Worm (Caenorhabditis elegans): ENCODE measurements around the gene rsp-5.
A peak's percentile ranks its signal among the peaks of the same experiment; 100 is the strongest.

rsp-5 gene

DNA sequence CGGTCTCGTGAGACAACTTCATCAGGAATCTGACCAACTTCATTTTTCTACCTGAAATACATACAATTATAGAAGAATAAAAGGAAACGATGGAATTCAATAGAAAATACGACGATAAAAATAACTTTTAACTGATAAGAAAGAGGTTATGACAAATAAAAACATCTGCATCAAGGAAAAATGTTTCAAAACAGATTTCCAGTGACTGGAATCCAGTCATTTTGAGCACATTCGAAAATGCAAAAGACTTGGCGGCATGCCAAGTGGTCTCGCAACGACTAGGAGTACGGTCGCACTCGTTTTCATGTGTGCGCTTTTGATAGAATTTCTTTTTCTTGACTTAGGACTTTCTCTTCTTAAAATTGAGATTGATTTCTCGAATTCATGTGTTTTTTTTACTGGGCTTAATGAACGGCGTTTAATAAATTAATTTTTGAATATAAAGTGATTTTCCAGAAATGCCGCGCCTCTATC is at the start of gene rsp-5, which contains the start of gene snr-3 (continued):
- peak; percentile 70 for TF ChIP-seq snu-23 (GFP tag; optimal IDR thresholded peaks at IDR 0.05)
- no peak for TF ChIP-seq hpl-2 (GFP tag; optimal IDR thresholded peaks at IDR 0.05)
- TF ChIP-seq snpc-4 (tag; optimal IDR thresholded peaks at IDR 0.05): peak; percentile 57
- TF ChIP-seq irx-1 (tag; optimal IDR thresholded peaks at IDR 0.05): peak; percentile 22
- TF ChIP-seq C34B4.2 (tag; optimal IDR thresholded peaks at IDR 0.05): no peak
- TF ChIP-seq unc-130 (tag; optimal IDR thresholded peaks at IDR 0.05): no peak
- TF ChIP-seq nhr-20 (tag; optimal IDR thresholded peaks at IDR 0.05): peak; percentile 63
- TF ChIP-seq unc-86 (tag; optimal IDR thresholded peaks at IDR 0.05): peak; percentile 15
- no peak for TF ChIP-seq egl-27 (tag; optimal IDR thresholded peaks at IDR 0.05)
- TF ChIP-seq efl-1 (optimal IDR thresholded peaks at IDR 0.05): peak; percentile 82 to 85
- peak; percentile 79 to 97 for TF ChIP-seq efl-1 (GFP tag; optimal IDR thresholded peaks at IDR 0.05 in 1 of 2)
- TF ChIP-seq sox-4 (tag; optimal IDR thresholded peaks at IDR 0.05): no peak
- TF ChIP-seq nhr-11 (tag; optimal IDR thresholded peaks at IDR 0.05): no peak
- TF ChIP-seq nhr-76 (tag; optimal IDR thresholded peaks at IDR 0.05): no peak
- TF ChIP-seq nhr-28 (tag; optimal IDR thresholded peaks at IDR 0.05): no peak
- no peak for TF ChIP-seq lin-39 (tag; optimal IDR thresholded peaks at IDR 0.05)
- TF ChIP-seq lin-35 (GFP tag; optimal IDR thresholded peaks at IDR 0.05): peak; percentile 78 to 91
- TF ChIP-seq pqm-1 (tag; optimal IDR thresholded peaks at IDR 0.05): no peak
- peak; percentile 52 for TF ChIP-seq swsn-7 (tag; optimal IDR thresholded peaks at IDR 0.05)
- TF ChIP-seq nhr-77 (tag; optimal IDR thresholded peaks at IDR 0.05): peak; percentile 68
- peak; percentile 38 to 68 (median 63) for TF ChIP-seq ceh-82 (tag; optimal IDR thresholded peaks at IDR 0.05)
- TF ChIP-seq ama-1 (optimal IDR thresholded peaks at IDR 0.05): peak; percentile 15
- TF ChIP-seq skn-1 (tag; optimal IDR thresholded peaks at IDR 0.05): peak; percentile 46
- TF ChIP-seq nhr-19 (GFP tag; conservative IDR thresholded peaks at IDR 0.05): peak; percentile 74
- no peak for TF ChIP-seq aha-1 (tag; optimal IDR thresholded peaks at IDR 0.05)
- TF ChIP-seq hlh-17 (GFP tag; optimal IDR thresholded peaks at IDR 0.05; ENCODE audit: borderline replicate concordance): no peak
- peak; percentile 73 for TF ChIP-seq rnt-1 (tag; optimal IDR thresholded peaks at IDR 0.05)
- TF ChIP-seq nhr-237 (tag; optimal IDR thresholded peaks at IDR 0.05): no peak
- no peak for TF ChIP-seq ztf-4 (tag; optimal IDR thresholded peaks at IDR 0.05)
- TF ChIP-seq blmp-1 (tag; optimal IDR thresholded peaks at IDR 0.05): peak; percentile 77
- peak; percentile 81 for TF ChIP-seq nhr-71 (tag; optimal IDR thresholded peaks at IDR 0.05)
- TF ChIP-seq tbx-2 (tag; optimal IDR thresholded peaks at IDR 0.05): peak; percentile 51
- TF ChIP-seq F16B12.6 (tag; optimal IDR thresholded peaks at IDR 0.05): peak; percentile 33

DNA sequence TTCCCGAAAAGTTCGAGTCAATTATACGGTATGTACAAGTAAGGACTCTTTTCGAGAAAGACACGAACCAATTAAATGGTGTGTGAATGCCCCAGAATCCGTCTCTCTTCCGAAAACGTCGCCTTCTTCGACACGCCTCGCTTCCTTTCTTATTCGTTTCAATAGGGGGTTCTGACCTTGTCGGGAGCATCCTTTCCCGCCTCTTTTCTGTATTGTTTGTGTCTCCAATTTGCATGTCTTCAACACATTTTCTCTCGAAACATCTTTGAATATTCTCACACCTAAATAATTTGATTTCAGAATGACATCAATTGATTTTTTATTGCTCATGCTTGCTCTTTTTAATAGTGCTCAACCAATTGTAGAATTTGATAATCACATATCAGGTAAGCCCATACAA is 48.8 kb upstream of the rsp-5 start, which contains the start of gene cutl-16:
Gene cutl-16, plus strand, starts transcription at position 301 of the 400 bp plus-strand sequence.
- TF ChIP-seq C16A3.4 (tag; optimal IDR thresholded peaks at IDR 0.05) (no peak), isw-1 (GFP tag; IDR thresholded peaks at IDR 0.05) (no peak), xbp-1 (tag; optimal IDR thresholded peaks at IDR 0.05) (no peak), dpl-1 (GFP tag; optimal IDR thresholded peaks at IDR 0.05) (no peak), blmp-1 (tag; optimal IDR thresholded peaks at IDR 0.05) (no peak), jun-1 (tag; optimal IDR thresholded peaks at IDR 0.05) (no peak), unc-62 (GFP tag; optimal IDR thresholded peaks at IDR 0.05) (no peak), sptf-1 (tag; optimal IDR thresholded peaks at IDR 0.05) (no peak), nhr-12 (tag; optimal IDR thresholded peaks at IDR 0.05) (no peak), unc-86 (tag; optimal IDR thresholded peaks at IDR 0.05) (no peak), snpc-4 (tag; optimal IDR thresholded peaks at IDR 0.05) (no peak)

DNA sequence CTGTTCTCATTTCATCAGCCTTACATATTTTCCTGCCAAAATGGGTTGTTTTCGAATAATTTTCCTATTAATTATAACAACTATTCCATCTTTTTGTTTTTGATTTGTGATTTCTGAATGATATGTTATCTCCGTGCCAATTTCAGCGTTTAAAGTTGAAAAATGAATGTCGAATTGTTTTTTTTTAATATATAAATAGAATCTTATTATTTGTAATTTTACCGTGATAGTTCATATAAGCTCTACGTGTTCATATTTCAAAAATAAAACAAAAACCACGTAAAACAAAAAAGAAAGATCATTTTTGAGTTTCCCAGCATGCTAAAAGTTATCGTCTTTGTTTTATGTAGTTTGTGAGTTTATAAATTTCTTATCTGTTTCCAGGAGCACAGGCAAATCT is 46.3 kb upstream of the rsp-5 start, which contains the start of gene K06A1.2:
Gene K06A1.2, plus strand, starts transcription at position 301 of the 400 bp plus-strand sequence.
- TF ChIP-seq fkh-10 (GFP tag; optimal IDR thresholded peaks at IDR 0.05): no peak
- no peak for TF ChIP-seq unc-62 (GFP tag; optimal IDR thresholded peaks at IDR 0.05)
- TF ChIP-seq vab-15 (tag; optimal IDR thresholded peaks at IDR 0.05): no peak
- TF ChIP-seq ets-5 (GFP tag; IDR thresholded peaks at IDR 0.05): no peak
